Fruit fly (Drosophila melanogaster): ENCODE data around the gene CG14210.

- TF ChIP-seq sqz (GFP tag; optimal IDR thresholded peaks at IDR 0.05) (no peak), bowl (GFP tag; IDR thresholded peaks at IDR 0.05) (no peak)
Measured at dm6 chrX:19638328-19638940, 22.4 kb downstream of the CG14210 start, which contains the start of gene Rcd-1.

All from whole organism, embryonic.